Fruit fly (Drosophila melanogaster): ENCODE data around the gene Jupiter.
A peak's percentile ranks its signal among the peaks of the same experiment; 100 is the strongest.

The Jupiter gene

dm6 chr3R:11619709-11620409, at the start of gene Jupiter, which contains the start of gene CG14710:
Gene Jupiter (minus strand): TSS chr3R:11619906.
Gene CG14710 (plus strand): TSS chr3R:11620090.
- TF ChIP-seq sv (GFP tag; optimal IDR thresholded peaks at IDR 0.05) (peak; percentile 62), dl (GFP tag; optimal IDR thresholded peaks at IDR 0.05; ENCODE audit: insufficient read depth in 1 of 2, partially characterized antibody in 2 of 2) (no peak), h (GFP tag; optimal IDR thresholded peaks at IDR 0.05) (peak; percentile 68), Rel (GFP tag; optimal IDR thresholded peaks at IDR 0.05) (no peak), Rel (tag; optimal IDR thresholded peaks at IDR 0.05) (peak; percentile 47), woc (GFP tag; optimal IDR thresholded peaks at IDR 0.05) (peak; percentile 37), jim (GFP tag; optimal IDR thresholded peaks at IDR 0.05) (peak; percentile 10), brk (GFP tag; optimal IDR thresholded peaks at IDR 0.05) (no peak), rgr (GFP tag; optimal IDR thresholded peaks at IDR 0.05) (peak; percentile 33), Hnf4 (GFP tag; optimal IDR thresholded peaks at IDR 0.05) (peak; percentile 76), br (GFP tag; optimal IDR thresholded peaks at IDR 0.05) (peak; percentile 3), foxo (GFP tag; optimal IDR thresholded peaks at IDR 0.05) (peak in 1 of 2 experiments; percentile 73), Vsx2 (GFP tag; optimal IDR thresholded peaks at IDR 0.05; ENCODE audit: partially characterized antibody) (no peak), CG9705 (GFP tag; optimal IDR thresholded peaks at IDR 0.05) (peak; percentile 56), lola (GFP tag; optimal IDR thresholded peaks at IDR 0.05) (no peak), psq (GFP tag; optimal IDR thresholded peaks at IDR 0.05) (peak; percentile 37), CrebA (GFP tag; optimal IDR thresholded peaks at IDR 0.05; ENCODE audit: borderline replicate concordance) (no peak), ey (GFP tag; optimal IDR thresholded peaks at IDR 0.05) (peak; percentile 67), Myc (optimal IDR thresholded peaks at IDR 0.05) (peak; percentile 46), sage (GFP tag; optimal IDR thresholded peaks at IDR 0.05) (no peak), CG32264 (GFP tag; optimal IDR thresholded peaks at IDR 0.05) (no peak), HLH106 (tag; optimal IDR thresholded peaks at IDR 0.05) (peak; percentile 63), Sp1 (GFP tag; optimal IDR thresholded peaks at IDR 0.05) (peak; percentile 60), dsf (GFP tag; optimal IDR thresholded peaks at IDR 0.05; ENCODE audit: borderline replicate concordance) (peak; percentile 36), Abd-B (GFP tag; optimal IDR thresholded peaks at IDR 0.05) (no peak), tai (GFP tag; optimal IDR thresholded peaks at IDR 0.05) (no peak), fru (GFP tag; optimal IDR thresholded peaks at IDR 0.05) (peak; percentile 60), OdsH (GFP tag; optimal IDR thresholded peaks at IDR 0.05) (peak; percentile 48), Hr78 (GFP tag; optimal IDR thresholded peaks at IDR 0.05) (no peak), GATAd (GFP tag; optimal IDR thresholded peaks at IDR 0.05) (no peak), Dif (GFP tag; optimal IDR thresholded peaks at IDR 0.05; ENCODE audit: partially characterized antibody) (no peak), dmrt93B (GFP tag; optimal IDR thresholded peaks at IDR 0.05) (no peak), Jra (GFP tag; optimal IDR thresholded peaks at IDR 0.05) (peak; percentile 29), Hr83 (GFP tag; optimal IDR thresholded peaks at IDR 0.05; ENCODE audit: poor library complexity, severe bottlenecking) (peak; percentile 79), N (GFP tag; optimal IDR thresholded peaks at IDR 0.05) (no peak), usp (GFP tag; optimal IDR thresholded peaks at IDR 0.05) (no peak), pan (optimal IDR thresholded peaks at IDR 0.05) (no peak), Dfd (GFP tag; optimal IDR thresholded peaks at IDR 0.05) (no peak), Mio (GFP tag; optimal IDR thresholded peaks at IDR 0.05) (no peak)

dm6 chr3R:11665925-11666687, 46.4 kb upstream of the Jupiter start:
- TF ChIP-seq N (GFP tag; optimal IDR thresholded peaks at IDR 0.05) (no peak), fru (GFP tag; optimal IDR thresholded peaks at IDR 0.05) (no peak), woc (GFP tag; optimal IDR thresholded peaks at IDR 0.05) (no peak), foxo (GFP tag; optimal IDR thresholded peaks at IDR 0.05) (no peak), psq (GFP tag; optimal IDR thresholded peaks at IDR 0.05) (no peak), h (GFP tag; optimal IDR thresholded peaks at IDR 0.05) (no peak), sage (GFP tag; optimal IDR thresholded peaks at IDR 0.05) (peak; percentile 21), sv (GFP tag; optimal IDR thresholded peaks at IDR 0.05) (no peak), lola (GFP tag; optimal IDR thresholded peaks at IDR 0.05) (no peak), CrebA (GFP tag; optimal IDR thresholded peaks at IDR 0.05; ENCODE audit: borderline replicate concordance) (no peak), CG9705 (GFP tag; optimal IDR thresholded peaks at IDR 0.05) (no peak), Hnf4 (GFP tag; optimal IDR thresholded peaks at IDR 0.05) (peak; percentile 21), usp (GFP tag; optimal IDR thresholded peaks at IDR 0.05) (no peak), dsf (GFP tag; optimal IDR thresholded peaks at IDR 0.05; ENCODE audit: borderline replicate concordance) (no peak), jim (GFP tag; optimal IDR thresholded peaks at IDR 0.05) (no peak), Mio (GFP tag; optimal IDR thresholded peaks at IDR 0.05) (no peak), GATAd (GFP tag; optimal IDR thresholded peaks at IDR 0.05) (no peak), HLH106 (tag; optimal IDR thresholded peaks at IDR 0.05) (no peak), Vsx2 (GFP tag; optimal IDR thresholded peaks at IDR 0.05; ENCODE audit: partially characterized antibody) (no peak), Rel (GFP tag; optimal IDR thresholded peaks at IDR 0.05) (peak; percentile 1), Rel (tag; optimal IDR thresholded peaks at IDR 0.05) (peak; percentile 50)

All from whole organism, wandering third instar larva.